Fruit fly (Drosophila melanogaster) whole organism, embryonic: ENCODE results near the gene CG11828.

Experiments
- Asciz ChIP-seq: fragments of 200-800 bp; sonication (Bioruptor generic); optimal IDR thresholded peaks from 2 replicates; lab custom pipeline; 2017; ENCODE audit warnings: missing biosample characterization, mild to moderate bottlenecking, missing genetic modification characterization, missing genetic modification reagents
- Atf6 ChIP-seq: fragments of 200-800 bp; sonication (Bioruptor generic); IDR thresholded peaks from 2 replicates; pipeline ENCODE4 v1.3.6; 2022; ENCODE audit warnings: missing biosample characterization, missing genetic modification characterization
- C15 ChIP-seq: fragments of 200-800 bp; sonication (Bioruptor generic); IDR thresholded peaks from 3 replicates; pipeline ENCODE4 v1.3.6; 2022; ENCODE audit warnings: missing biosample characterization, missing genetic modification characterization
- CG10267 ChIP-seq: fragments of 200-800 bp; sonication (Bioruptor generic); optimal IDR thresholded peaks from 2 replicates; lab custom pipeline; 2018; ENCODE audit warnings: missing biosample characterization, mild to moderate bottlenecking, missing genetic modification characterization, moderate library complexity
- CG10543 ChIP-seq: fragments of 200-800 bp; sonication (Bioruptor generic); optimal IDR thresholded peaks from 3 replicates; lab custom pipeline; 2017; ENCODE audit warnings: missing biosample characterization, mild to moderate bottlenecking, missing genetic modification characterization, moderate library complexity
- CG10979 ChIP-seq: fragments of 200-800 bp; sonication (Bioruptor generic); optimal IDR thresholded peaks from 2 replicates; lab custom pipeline; 2018; ENCODE audit warnings: missing biosample characterization, mild to moderate bottlenecking, missing genetic modification characterization, moderate library complexity
- CG12219 ChIP-seq: fragments of 200-800 bp; sonication (Bioruptor generic); optimal IDR thresholded peaks from 3 replicates; lab custom pipeline; 2018; ENCODE audit warnings: missing biosample characterization, mild to moderate bottlenecking, missing genetic modification characterization
- CG12659 ChIP-seq: fragments of 200-800 bp; sonication (Bioruptor generic); optimal IDR thresholded peaks from 3 replicates; lab custom pipeline; 2017; ENCODE audit warnings: mild to moderate bottlenecking, missing biosample characterization, missing genetic modification reagents, missing genetic modification characterization
- CG12769 ChIP-seq: fragments of 200-800 bp; sonication (Bioruptor generic); optimal IDR thresholded peaks from 2 replicates; lab custom pipeline; 2019; ENCODE audit warnings: missing biosample characterization, mild to moderate bottlenecking, missing genetic modification characterization, moderate library complexity
- CG14965 ChIP-seq: fragments of 200-800 bp; sonication (Bioruptor generic); optimal IDR thresholded peaks from 2 replicates; lab custom pipeline; 2016; ENCODE audit warnings: missing biosample characterization, missing genetic modification characterization, borderline replicate concordance
- CG1529 ChIP-seq: fragments of 200-800 bp; sonication (Bioruptor generic); optimal IDR thresholded peaks from 3 replicates; lab custom pipeline; 2018; ENCODE audit warnings: missing biosample characterization, missing genetic modification characterization
- CG15696 ChIP-seq: fragments of 200-800 bp; sonication (Bioruptor generic); optimal IDR thresholded peaks from 2 replicates; lab custom pipeline; 2019; ENCODE audit warnings: missing biosample characterization, mild to moderate bottlenecking, missing genetic modification characterization, moderate library complexity
- CG1602 ChIP-seq: fragments of 200-800 bp; sonication (Bioruptor generic); optimal IDR thresholded peaks from 3 replicates; lab custom pipeline; 2016; ENCODE audit warnings: missing biosample characterization, missing genetic modification characterization
- CG17328 ChIP-seq: fragments of 200-800 bp; sonication (Bioruptor generic); IDR thresholded peaks from 2 replicates; pipeline ENCODE4 v1.3.6; 2022; ENCODE audit warnings: missing biosample characterization, missing genetic modification characterization
- CG17802 ChIP-seq: fragments of 200-800 bp; sonication (Bioruptor generic); optimal IDR thresholded peaks from 2 replicates; lab custom pipeline; 2018; ENCODE audit warnings: missing biosample characterization, mild to moderate bottlenecking, missing genetic modification characterization, moderate library complexity
- CG17829 ChIP-seq: fragments of 200-800 bp; optimal IDR thresholded peaks from 2 replicates; lab custom pipeline; 2019; ENCODE audit warnings: missing biosample characterization, mild to moderate bottlenecking, missing genetic modification characterization, moderate library complexity
- CG30431 ChIP-seq: fragments of 200-800 bp; sonication (Bioruptor generic); optimal IDR thresholded peaks from 2 replicates; lab custom pipeline; 2017; ENCODE audit warnings: missing biosample characterization, missing genetic modification characterization
- CG31441 ChIP-seq: fragments of 200-800 bp; sonication (Bioruptor generic); IDR thresholded peaks from 2 replicates; pipeline ENCODE4 v1.3.6; 2022; ENCODE audit warnings: missing biosample characterization, missing genetic modification characterization
- CG4360 ChIP-seq: fragments of 200-800 bp; sonication (Bioruptor generic); IDR thresholded peaks from 2 replicates; pipeline ENCODE4 v1.3.6; 2022; ENCODE audit warnings: missing biosample characterization, missing genetic modification characterization
- CG6683 ChIP-seq: fragments of 200-800 bp; sonication (Bioruptor generic); optimal IDR thresholded peaks from 2 replicates; lab custom pipeline; 2017; ENCODE audit warnings: missing biosample characterization, mild to moderate bottlenecking, missing genetic modification characterization, missing genetic modification reagents
- CG8478 ChIP-seq: fragments of >200 bp; optimal IDR thresholded peaks from 2 replicates; lab custom pipeline; 2018
- Dip2 ChIP-seq: fragments of 200-800 bp; sonication (Bioruptor generic); IDR thresholded peaks from 2 replicates; pipeline ENCODE4 v1.3.6; 2022; ENCODE audit warnings: missing biosample characterization, missing genetic modification characterization
- E2f2 ChIP-seq: fragments of 200-800 bp; sonication (Bioruptor generic); IDR thresholded peaks from 2 replicates; pipeline ENCODE4 v1.3.6; 2022; ENCODE audit warnings: missing biosample characterization, missing genetic modification characterization
- Ets97D ChIP-seq: fragments of 200-800 bp; sonication (Bioruptor generic); optimal IDR thresholded peaks from 3 replicates; lab custom pipeline; 2016; ENCODE audit warnings: missing biosample characterization, missing genetic modification characterization
- HHEX ChIP-seq: fragments of 200-800 bp; sonication (Bioruptor generic); optimal IDR thresholded peaks from 3 replicates; lab custom pipeline; 2017; ENCODE audit warnings: missing biosample characterization, mild to moderate bottlenecking, missing genetic modification characterization, missing genetic modification reagents
- Med ChIP-seq: fragments of 200-800 bp; sonication (Bioruptor generic); peaks from one replicate; lab custom pipeline; 2016; ENCODE audit warnings: missing biosample characterization, missing genetic modification characterization, mild to moderate bottlenecking, inconsistent platforms, moderate library complexity
- Meics ChIP-seq: fragments of 200-800 bp; sonication (Bioruptor generic); optimal IDR thresholded peaks from 2 replicates; lab custom pipeline; 2017; ENCODE audit warnings: missing biosample characterization, mild to moderate bottlenecking, missing genetic modification characterization
- Mrtf ChIP-seq: fragments of 200-800 bp; sonication (Bioruptor generic); IDR thresholded peaks from 3 replicates; pipeline ENCODE4 v1.3.6; 2022; ENCODE audit warnings: missing biosample characterization, missing genetic modification characterization
- Neu2 ChIP-seq: fragments of 200-800 bp; sonication (Bioruptor generic); optimal IDR thresholded peaks from 3 replicates; lab custom pipeline; 2016; ENCODE audit warnings: missing biosample characterization, missing genetic modification characterization, borderline replicate concordance
- Nf-YA ChIP-seq: fragments of 200-800 bp; sonication (Bioruptor generic); IDR thresholded peaks from 2 replicates; pipeline ENCODE4 v1.3.6; 2022; ENCODE audit warnings: missing biosample characterization, missing genetic modification characterization
- Oli ChIP-seq: fragments of 200-800 bp; sonication (Bioruptor generic); optimal IDR thresholded peaks from 2 replicates; lab custom pipeline; 2018; ENCODE audit warnings: missing biosample characterization, mild to moderate bottlenecking, missing genetic modification characterization, moderate library complexity
- Pdp1 ChIP-seq, 2 experiments: fragments of 200-800 bp; sonication (Bioruptor generic); optimal IDR thresholded peaks; 3 replicates each; lab custom pipeline; 2016; ENCODE audit warnings: missing biosample characterization in 2 of 2, missing genetic modification characterization in 2 of 2, mild to moderate bottlenecking in 1 of 2, moderate library complexity in 1 of 2
- Ptx1 ChIP-seq: fragments of 200-800 bp; sonication (Bioruptor generic); IDR thresholded peaks from 2 replicates; pipeline ENCODE4 v1.3.6; 2022; ENCODE audit warnings: missing biosample characterization, missing genetic modification characterization
- Sin3A ChIP-seq: fragments of >200 bp; optimal IDR thresholded peaks from 2 replicates; lab custom pipeline; 2018
- Taf1 ChIP-seq: fragments of 200-800 bp; sonication (Bioruptor generic); IDR thresholded peaks from 2 replicates; pipeline ENCODE4 v1.3.6; 2022; ENCODE audit warnings: missing biosample characterization, missing genetic modification characterization
- Tbp ChIP-seq: fragments of >200 bp; optimal IDR thresholded peaks from 2 replicates; lab custom pipeline; 2018; ENCODE audit warnings: missing biosample characterization, missing genetic modification characterization
- abd-A ChIP-seq: fragments of 200-800 bp; sonication (Bioruptor generic); optimal IDR thresholded peaks from 3 replicates; lab custom pipeline; 2019; ENCODE audit warnings: missing biosample characterization, mild to moderate bottlenecking, missing genetic modification characterization, moderate library complexity
- ap ChIP-seq: fragments of 200-800 bp; sonication (Bioruptor generic); IDR thresholded peaks from 2 replicates; pipeline ENCODE4 v1.3.6; 2022; ENCODE audit warnings: missing biosample characterization, missing genetic modification characterization
- ara ChIP-seq: fragments of 200-800 bp; sonication (Bioruptor generic); IDR thresholded peaks from 2 replicates; pipeline ENCODE4 v1.3.6; 2022; ENCODE audit warnings: missing biosample characterization, missing genetic modification characterization
- crc ChIP-seq: fragments of 200-800 bp; sonication (Bioruptor generic); optimal IDR thresholded peaks from 2 replicates; lab custom pipeline; 2016; ENCODE audit warnings: missing biosample characterization, missing genetic modification characterization
- da ChIP-seq: fragments of 200-800 bp; sonication (Bioruptor generic); optimal IDR thresholded peaks from 2 replicates; lab custom pipeline; 2016; ENCODE audit warnings: missing biosample characterization, missing genetic modification characterization
- disco-r ChIP-seq: fragments of 200-800 bp; sonication (Bioruptor generic); optimal IDR thresholded peaks from 2 replicates; lab custom pipeline; 2016; ENCODE audit warnings: missing biosample characterization, missing genetic modification characterization
- fd102C ChIP-seq: fragments of 200-800 bp; sonication (Bioruptor generic); optimal IDR thresholded peaks from 2 replicates; lab custom pipeline; 2018; ENCODE audit warnings: missing biosample characterization, mild to moderate bottlenecking, missing genetic modification characterization, moderate library complexity
- fd3F ChIP-seq: fragments of 200-800 bp; sonication (Bioruptor generic); optimal IDR thresholded peaks from 2 replicates; lab custom pipeline; 2018; ENCODE audit warnings: missing biosample characterization, mild to moderate bottlenecking, missing genetic modification characterization, moderate library complexity
- gcm2 ChIP-seq: fragments of 200-800 bp; sonication (Bioruptor generic); optimal IDR thresholded peaks from 2 replicates; lab custom pipeline; 2016; ENCODE audit warnings: missing biosample characterization, missing genetic modification characterization
- ham ChIP-seq: fragments of 200-800 bp; sonication (Bioruptor generic); IDR thresholded peaks from 2 replicates; pipeline ENCODE4 v1.3.6; 2022; ENCODE audit warnings: missing biosample characterization, missing genetic modification characterization
- pita ChIP-seq: fragments of 200-800 bp; sonication (Bioruptor generic); optimal IDR thresholded peaks from 2 replicates; lab custom pipeline; 2017; ENCODE audit warnings: missing biosample characterization, mild to moderate bottlenecking, missing genetic modification characterization
- pum ChIP-seq: fragments of 200-800 bp; sonication (Bioruptor generic); optimal IDR thresholded peaks from 2 replicates; lab custom pipeline; 2016; ENCODE audit warnings: missing biosample characterization, missing genetic modification characterization
- ranshi ChIP-seq: fragments of 200-800 bp; sonication (Bioruptor generic); IDR thresholded peaks from 2 replicates; pipeline ENCODE4 v1.3.6; 2022; ENCODE audit warnings: missing biosample characterization, missing genetic modification characterization
- run ChIP-seq: fragments of 200-800 bp; sonication (Bioruptor generic); optimal IDR thresholded peaks from 3 replicates; lab custom pipeline; 2018; ENCODE audit warnings: missing biosample characterization, mild to moderate bottlenecking, missing genetic modification characterization
- sqz ChIP-seq: fragments of 200-800 bp; sonication (Bioruptor generic); optimal IDR thresholded peaks from 3 replicates; lab custom pipeline; 2018; ENCODE audit warnings: missing biosample characterization, mild to moderate bottlenecking, missing genetic modification characterization
- toy ChIP-seq: fragments of 200-800 bp; sonication (Bioruptor generic); IDR thresholded peaks from 2 replicates; pipeline ENCODE4 v1.3.6; 2022; ENCODE audit warnings: missing biosample characterization, missing genetic modification characterization
- zen2 ChIP-seq: fragments of 200-800 bp; sonication (Bioruptor generic); IDR thresholded peaks from 3 replicates; pipeline ENCODE4 v1.3.6; 2022; ENCODE audit warnings: missing biosample characterization, missing genetic modification characterization; ENCODE audit not compliant: partially characterized antibody

The CG11828 gene

dm6 chr3R:28959105-28959504 lies 36.3 kb downstream of the CG11828 start (continued):
- no peak for TF ChIP-seq CG30431 (GFP tag; lab: Kevin White, UChicago)
- TF ChIP-seq Ets97D, result no peak
- TF ChIP-seq gcm2 (GFP tag; lab: Kevin White, UChicago), result no peak
- no peak for TF ChIP-seq CG8478 (lab: Kevin White, UChicago)
- TF ChIP-seq CG1529 (GFP tag; lab: Kevin White, UChicago), result no peak
- peak; percentile 10 for TF ChIP-seq HHEX (GFP tag; lab: Kevin White, UChicago)
- peak; percentile 16 for TF ChIP-seq CG10543 (GFP tag; lab: Kevin White, UChicago)
- TF ChIP-seq zen2, result no peak
- TF ChIP-seq Oli (tag; lab: Kevin White, UChicago), result peak; percentile 34
- no peak for TF ChIP-seq pum (GFP tag; lab: Kevin White, UChicago)
- no peak for TF ChIP-seq abd-A
- no peak for TF ChIP-seq Nf-YA
- TF ChIP-seq fd3F (GFP tag; lab: Kevin White, UChicago), result no peak
- TF ChIP-seq C15, result no peak
- TF ChIP-seq Asciz (GFP tag; lab: Kevin White, UChicago), result no peak
- TF ChIP-seq CG14965 (GFP tag; lab: Kevin White, UChicago), result no peak
- no peak for TF ChIP-seq CG4360 (GFP tag; lab: Robert Waterston, UW)
- no peak for TF ChIP-seq CG15696 (tag; lab: Kevin White, UChicago)
- TF ChIP-seq ap, result no peak
- no peak for TF ChIP-seq CG10979 (tag; lab: Kevin White, UChicago)
- peak; percentile 36 for TF ChIP-seq CG12659
- TF ChIP-seq CG12769 (tag; lab: Kevin White, UChicago), result no peak
- no peak for TF ChIP-seq ham (GFP tag; lab: Robert Waterston, UW)
- no peak for TF ChIP-seq run (tag; lab: Kevin White, UChicago)
- TF ChIP-seq CG17802 (tag; lab: Kevin White, UChicago), result no peak
- peak; percentile 19 for TF ChIP-seq CG6683 (GFP tag; lab: Kevin White, UChicago)
- TF ChIP-seq CG17829 (tag; lab: Kevin White, UChicago), result no peak
- no peak for TF ChIP-seq CG12219 (GFP tag; lab: Kevin White, UChicago)
- TF ChIP-seq Med, result peak; percentile 69
- TF ChIP-seq fd102C (GFP tag; lab: Kevin White, UChicago), result no peak
- no peak for TF ChIP-seq ara (GFP tag; lab: Robert Waterston, UW)
- no peak for TF ChIP-seq CG10267
- TF ChIP-seq CG31441 (GFP tag; lab: Robert Waterston, UW), result peak; percentile 62
- no peak for TF ChIP-seq Neu2 (GFP tag; lab: Kevin White, UChicago)
- TF ChIP-seq CG17328 (GFP tag; lab: Robert Waterston, UW), result no peak
- TF ChIP-seq Ptx1 (GFP tag; lab: Robert Waterston, UW), result 0 out of 2 replicates have a peak, but pooled peaks have one; percentile 29
- TF ChIP-seq Dip2 (GFP tag; lab: Robert Waterston, UW), result no peak
- no peak for TF ChIP-seq Pdp1 (GFP tag; optimal IDR thresholded peaks at IDR 0.05; lab: Kevin White, UChicago)
- TF ChIP-seq crc, result no peak
- no peak for TF ChIP-seq disco-r (GFP tag; lab: Kevin White, UChicago)
- TF ChIP-seq toy (GFP tag; lab: Robert Waterston, UW), result no peak
- TF ChIP-seq E2f2 (GFP tag; lab: Robert Waterston, UW), result no peak
- no peak for TF ChIP-seq pita (GFP tag; lab: Kevin White, UChicago)
- TF ChIP-seq sqz (GFP tag; lab: Kevin White, UChicago), result no peak
- no peak for TF ChIP-seq CG1602 (GFP tag; lab: Kevin White, UChicago)
- TF ChIP-seq Atf6 (GFP tag; lab: Robert Waterston, UW), result peak; percentile 41; the same call in 1 of the 2 replicates
- no peak for TF ChIP-seq Tbp (GFP tag; lab: Kevin White, UChicago)
- TF ChIP-seq Mrtf (GFP tag; lab: Robert Waterston, UW), result no peak
- TF ChIP-seq Taf1 (GFP tag; lab: Robert Waterston, UW), result no peak
- no peak for TF ChIP-seq Sin3A
- TF ChIP-seq da (GFP tag; lab: Kevin White, UChicago), result no peak
- no peak for TF ChIP-seq ranshi (GFP tag; lab: Robert Waterston, UW)
- TF ChIP-seq Meics (GFP tag; lab: Kevin White, UChicago), result peak; percentile 75
